Fruit fly (Drosophila melanogaster) S2 (cell line): Measurements from ENCODE around the gene CG43407.

Source experiments
- CG8478 ChIP-seq: fragments of >200 bp; optimal IDR thresholded peaks from 2 replicates; lab custom pipeline; 2018
- CTCF ChIP-seq, 2 experiments: fragments of >200 bp; optimal IDR thresholded peaks; 2 replicates each; lab custom pipeline; 2018

Gene CG43407

dm6 chr3L:19041665-19042385 is 11.4 kb downstream of the CG43407 start:
- TF ChIP-seq CTCF (optimal IDR thresholded peaks at IDR 0.05; lab: Kevin White, UChicago), result no peak
- TF ChIP-seq CG8478, result no peak

dm6 chr3L:19041161-19041560 is 12.0 kb downstream of the CG43407 start:
- no peak for TF ChIP-seq CTCF (optimal IDR thresholded peaks at IDR 0.05; lab: Kevin White, UChicago)
- TF ChIP-seq CG8478, result no peak

DNA sequence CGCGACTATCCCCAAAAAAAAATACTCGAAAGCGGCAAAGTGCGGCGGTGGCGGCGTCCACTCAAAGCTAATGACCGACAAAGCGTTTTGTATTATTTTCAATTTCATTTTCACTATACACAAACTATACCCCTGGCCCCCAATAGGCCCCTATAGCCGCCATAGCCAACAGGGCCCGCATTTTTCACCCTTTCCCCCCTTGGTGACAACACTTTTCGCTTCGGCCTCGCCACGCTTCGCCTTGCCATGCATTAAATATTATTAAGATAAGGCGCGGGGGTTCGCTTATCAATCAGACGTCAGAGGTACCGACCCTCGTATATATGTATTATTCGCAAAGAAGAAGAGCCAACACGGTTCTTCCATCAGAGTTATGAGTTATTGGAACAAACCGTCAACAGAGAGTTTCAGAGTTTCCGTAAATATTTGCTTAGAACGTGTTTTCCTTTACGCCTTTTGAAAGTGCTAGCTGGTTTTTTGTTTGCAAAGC is 13.0 kb downstream of the CG43407 start:
- TF ChIP-seq CTCF (optimal IDR thresholded peaks at IDR 0.05; lab: Kevin White, UChicago) (no peak), CG8478 (no peak)

- no peak for TF ChIP-seq CG8478
- TF ChIP-seq CTCF (optimal IDR thresholded peaks at IDR 0.05; lab: Kevin White, UChicago), result no peak
Measured at dm6 chr3L:19037051-19037450, 16.1 kb downstream of the CG43407 start.

DNA sequence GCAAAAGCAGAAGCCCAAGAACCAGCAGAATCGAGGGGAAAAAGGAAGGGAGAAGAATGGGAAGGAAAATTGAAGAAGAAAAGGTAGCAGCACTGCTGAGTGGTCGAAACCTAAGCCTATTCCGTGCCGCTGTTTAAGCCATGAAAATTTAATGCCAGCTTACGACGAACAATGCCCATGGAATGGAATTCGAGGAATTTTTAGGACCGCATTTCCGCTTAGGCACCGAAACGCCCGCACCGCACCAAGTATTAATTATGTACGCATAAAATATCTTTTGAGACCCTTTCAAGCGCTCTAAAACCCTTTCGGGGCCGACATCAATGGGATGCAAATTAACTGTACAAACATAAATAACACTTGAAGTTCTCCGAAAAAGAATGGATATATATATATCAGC is 17.1 kb downstream of the CG43407 start:
- TF ChIP-seq CG8478, result no peak
- TF ChIP-seq CTCF (optimal IDR thresholded peaks at IDR 0.05; lab: Kevin White, UChicago), result no peak

DNA sequence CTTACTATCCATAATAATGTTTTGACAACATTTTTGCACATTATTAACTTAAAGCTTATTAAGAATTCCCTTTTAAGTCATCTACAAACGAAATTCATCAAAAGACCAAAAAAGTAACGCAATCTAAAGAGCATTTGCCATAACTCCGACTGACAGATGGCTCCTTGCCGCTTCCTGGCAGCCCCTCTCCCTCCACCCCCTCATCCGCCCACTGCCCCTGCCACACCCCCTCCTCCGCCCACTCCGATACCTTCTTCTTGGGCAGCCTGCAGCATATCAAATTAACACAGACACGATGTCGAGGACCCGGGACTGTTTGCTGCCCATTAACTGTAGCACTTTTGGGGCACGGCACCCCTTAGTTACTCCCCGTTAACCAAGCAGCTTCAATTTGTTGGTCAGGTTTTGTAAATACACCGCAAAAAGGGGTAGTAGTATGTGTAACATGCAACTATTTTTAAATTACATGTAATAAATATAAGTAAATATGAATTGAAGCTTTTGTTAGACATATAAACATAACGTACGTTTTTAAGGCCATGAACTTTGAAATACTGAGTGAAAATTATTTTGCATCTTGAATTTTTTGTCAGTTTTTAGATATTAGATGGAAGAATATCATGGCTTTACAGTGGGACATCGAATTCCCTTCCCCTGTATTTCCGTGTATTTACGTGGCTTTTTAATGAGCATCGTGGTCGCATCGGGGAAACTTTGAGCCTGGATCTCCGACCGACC is 17.9 kb downstream of the CG43407 start:
- TF ChIP-seq CTCF (optimal IDR thresholded peaks at IDR 0.05; lab: Kevin White, UChicago), result no peak
- TF ChIP-seq CG8478, result no peak

- no peak for TF ChIP-seq CTCF (optimal IDR thresholded peaks at IDR 0.05; lab: Kevin White, UChicago)
- no peak for TF ChIP-seq CG8478
Measured at dm6 chr3L:19033154-19033811, 19.9 kb downstream of the CG43407 start.

- no peak for TF ChIP-seq CTCF (optimal IDR thresholded peaks at IDR 0.05; lab: Kevin White, UChicago)
- TF ChIP-seq CG8478, result no peak
Measured at dm6 chr3L:19032676-19033075, 20.5 kb downstream of the CG43407 start.

dm6 chr3L:19031858-19032257 is 21.3 kb downstream of the CG43407 start:
- no peak for TF ChIP-seq CG8478
- no peak for TF ChIP-seq CTCF (optimal IDR thresholded peaks at IDR 0.05; lab: Kevin White, UChicago)

- TF ChIP-seq CG8478 (no peak), CTCF (optimal IDR thresholded peaks at IDR 0.05; lab: Kevin White, UChicago) (no peak)
Measured at dm6 chr3L:19027172-19027571, 26.0 kb downstream of the CG43407 start.

dm6 chr3L:19024800-19025199 is 28.4 kb downstream of the CG43407 start:
- TF ChIP-seq CG8478 (no peak), CTCF (optimal IDR thresholded peaks at IDR 0.05; lab: Kevin White, UChicago) (no peak)

dm6 chr3L:19021701-19022100 is 31.5 kb downstream of the CG43407 start:
- no peak for TF ChIP-seq CG8478
- no peak for TF ChIP-seq CTCF (optimal IDR thresholded peaks at IDR 0.05; lab: Kevin White, UChicago)

- no peak for TF ChIP-seq CG8478
- TF ChIP-seq CTCF (optimal IDR thresholded peaks at IDR 0.05; lab: Kevin White, UChicago), result no peak
Measured at dm6 chr3L:19020467-19020866, 32.7 kb downstream of the CG43407 start.

dm6 chr3L:19019308-19019749 is 33.9 kb downstream of the CG43407 start:
- TF ChIP-seq CG8478 (no peak), CTCF (optimal IDR thresholded peaks at IDR 0.05; lab: Kevin White, UChicago) (no peak)

dm6 chr3L:19018440-19018839 is 34.7 kb downstream of the CG43407 start:
- TF ChIP-seq CTCF (optimal IDR thresholded peaks at IDR 0.05; lab: Kevin White, UChicago) (no peak), CG8478 (no peak)

- TF ChIP-seq CG8478 (no peak), CTCF (optimal IDR thresholded peaks at IDR 0.05; lab: Kevin White, UChicago) (no peak)
Measured at dm6 chr3L:19016805-19017161, 36.4 kb downstream of the CG43407 start.
